Worm (Caenorhabditis elegans) whole organism, L4/young adult: ENCODE measurements around the gene sphk-1.

ENCODE experiments used
- dao-5 ChIP-seq: sonication (generic microtip); optimal IDR thresholded peaks from 2 replicates; lab custom pipeline; 2016; ENCODE audit warnings: missing genotype, missing genetic modification characterization, moderate library complexity, missing compliant biosample characterization
- him-1 ChIP-seq: sonication (generic microtip); optimal IDR thresholded peaks from 2 replicates; lab custom pipeline; 2016; ENCODE audit warnings: missing genotype, missing genetic modification reagents, missing genetic modification characterization, missing compliant biosample characterization

ce11 chrII:8683933-8684332 is 17.5 kb downstream of the sphk-1 start:
- peak; percentile 2 for TF ChIP-seq him-1 (tag; lab: Kevin White, UChicago)
- no peak for TF ChIP-seq dao-5 (tag; lab: Kevin White, UChicago)
